Worm (Caenorhabditis elegans) whole organism, young adult: ENCODE results near the gene R07E5.7.

Source experiments
- B0336.3 ChIP-seq: fragments of 200-800 bp; sonication (Bioruptor generic); IDR thresholded peaks from 2 replicates; pipeline ENCODE4 v1.3.6; 2022; ENCODE audit warnings: missing genetic modification characterization, missing compliant biosample characterization
- F33H1.4 ChIP-seq: fragments of 200-800 bp; sonication (Bioruptor generic); IDR thresholded peaks from 2 replicates; pipeline ENCODE4 v1.3.6; 2022; ENCODE audit warnings: missing genetic modification reagents, missing genetic modification characterization, missing compliant biosample characterization
- F39B2.1 ChIP-seq: fragments of 200-800 bp; sonication (Bioruptor generic); IDR thresholded peaks from 2 replicates; pipeline ENCODE4 v1.3.6; 2022; ENCODE audit warnings: missing genetic modification reagents, missing genetic modification characterization, missing compliant biosample characterization
- F49E8.2 ChIP-seq: sonication (generic microtip); optimal IDR thresholded peaks from 3 replicates; lab custom pipeline; 2017; ENCODE audit warnings: missing genetic modification characterization, mild to moderate bottlenecking, missing compliant biosample characterization, antibody characterized with exemption, moderate library complexity; ENCODE audit not compliant: insufficient read depth
- F52B5.7 ChIP-seq: sonication (generic microtip); optimal IDR thresholded peaks from 2 replicates; lab custom pipeline; 2016; ENCODE audit warnings: mild to moderate bottlenecking, missing genetic modification characterization, missing compliant biosample characterization
- F57A8.1 ChIP-seq: fragments of 200-800 bp; sonication (Bioruptor generic); optimal IDR thresholded peaks from 2 replicates; lab custom pipeline; 2018; ENCODE audit warnings: mild to moderate bottlenecking, missing genetic modification characterization, moderate library complexity, missing compliant biosample characterization
- K12H6.12 ChIP-seq: fragments of 200-800 bp; sonication (Bioruptor generic); optimal IDR thresholded peaks from 2 replicates; lab custom pipeline; 2018; ENCODE audit warnings: mild to moderate bottlenecking, missing genetic modification characterization, missing compliant biosample characterization
- Y53F4B.3 ChIP-seq: fragments of 200-800 bp; sonication (Bioruptor generic); IDR thresholded peaks from 2 replicates; pipeline ENCODE4 v1.3.6; 2022; ENCODE audit warnings: missing genetic modification reagents, missing genetic modification characterization, missing compliant biosample characterization
- Y53G8AR.9 ChIP-seq: fragments of 200-800 bp; sonication (Bioruptor generic); conservative IDR thresholded peaks from 2 replicates; pipeline ENCODE4 v1.3.6; 2022; ENCODE audit warnings: missing genetic modification reagents, missing genetic modification characterization, missing compliant biosample characterization
- aptf-2 ChIP-seq: fragments of 200-800 bp; sonication (Bioruptor generic); conservative IDR thresholded peaks from 2 replicates; pipeline ENCODE4 v1.3.6; 2022; ENCODE audit warnings: missing genetic modification reagents, missing genetic modification characterization, missing compliant biosample characterization
- aptf-3 ChIP-seq: fragments of 200-800 bp; sonication (Bioruptor generic); IDR thresholded peaks from 2 replicates; pipeline ENCODE4 v1.3.6; 2022; ENCODE audit warnings: missing genetic modification characterization, missing compliant biosample characterization
- ceh-58 ChIP-seq: fragments of 200-800 bp; sonication (Bioruptor generic); IDR thresholded peaks from 2 replicates; pipeline ENCODE4 v1.3.6; 2022; ENCODE audit warnings: missing genetic modification characterization, missing compliant biosample characterization
- dox-1 ChIP-seq: fragments of 200-800 bp; sonication (Bioruptor generic); IDR thresholded peaks from 2 replicates; pipeline ENCODE4 v1.3.6; 2022; ENCODE audit warnings: missing genetic modification reagents, missing genetic modification characterization, missing compliant biosample characterization
- dpl-1 ChIP-seq: fragments of 150-350 bp; optimal IDR thresholded peaks from 2 replicates; lab custom pipeline; 2014; ENCODE audit warnings: missing biosample characterization, missing genetic modification reagents, missing genetic modification characterization
- lag-1 ChIP-seq: fragments of 200-800 bp; sonication (Bioruptor generic); IDR thresholded peaks from 2 replicates; pipeline ENCODE4 v1.3.6; 2022; ENCODE audit warnings: missing genetic modification reagents, missing genetic modification characterization, missing compliant biosample characterization
- lsl-1 ChIP-seq: fragments of 200-800 bp; sonication (Bioruptor generic); optimal IDR thresholded peaks from 2 replicates; lab custom pipeline; 2018; ENCODE audit warnings: mild to moderate bottlenecking, missing genetic modification characterization, moderate library complexity, missing compliant biosample characterization
- lsy-27 ChIP-seq: sonication (generic microtip); optimal IDR thresholded peaks from 2 replicates; lab custom pipeline; 2017; ENCODE audit warnings: missing genetic modification characterization, mild to moderate bottlenecking, missing compliant biosample characterization, antibody characterized with exemption, missing genotype, borderline replicate concordance; ENCODE audit not compliant: insufficient read depth
- madf-3 ChIP-seq: fragments of 200-800 bp; sonication (Bioruptor generic); IDR thresholded peaks from 2 replicates; pipeline ENCODE4 v1.3.6; 2022; ENCODE audit warnings: missing genetic modification reagents, missing genetic modification characterization, missing compliant biosample characterization
- madf-6 ChIP-seq: fragments of 200-800 bp; sonication (Bioruptor generic); IDR thresholded peaks from 2 replicates; pipeline ENCODE4 v1.3.6; 2022; ENCODE audit warnings: missing genetic modification reagents, missing genetic modification characterization, missing compliant biosample characterization
- mxl-1 ChIP-seq: sonication (generic microtip); optimal IDR thresholded peaks from 2 replicates; lab custom pipeline; 2016; ENCODE audit warnings: missing genetic modification characterization, missing compliant biosample characterization
- nfyb-1 ChIP-seq: fragments of 200-800 bp; sonication (Bioruptor generic); IDR thresholded peaks from 2 replicates; pipeline ENCODE4 v1.3.6; 2022; ENCODE audit warnings: missing genetic modification reagents, missing genetic modification characterization, missing compliant biosample characterization
- nhr-179 ChIP-seq: sonication (generic microtip); optimal IDR thresholded peaks from 2 replicates; lab custom pipeline; 2016; ENCODE audit warnings: mild to moderate bottlenecking, missing genetic modification characterization, missing compliant biosample characterization
- nhr-27 ChIP-seq: fragments of 200-800 bp; sonication (Bioruptor generic); optimal IDR thresholded peaks from 2 replicates; lab custom pipeline; 2018; ENCODE audit warnings: mild to moderate bottlenecking, missing genetic modification characterization, moderate library complexity, missing compliant biosample characterization
- nhr-80 ChIP-seq: sonication (generic microtip); optimal IDR thresholded peaks from 2 replicates; lab custom pipeline; 2016; ENCODE audit warnings: missing genetic modification characterization, missing compliant biosample characterization
- pbrm-1 ChIP-seq: fragments of 200-800 bp; sonication (Bioruptor generic); IDR thresholded peaks from 2 replicates; pipeline ENCODE4 v1.3.6; 2022; ENCODE audit warnings: missing genetic modification reagents, missing genetic modification characterization, missing compliant biosample characterization
- sea-2 ChIP-seq: fragments of 200-800 bp; sonication (Bioruptor generic); IDR thresholded peaks from 2 replicates; pipeline ENCODE4 v1.3.6; 2022; ENCODE audit warnings: missing genetic modification characterization, missing compliant biosample characterization
- snpc-1.1 ChIP-seq: sonication (generic microtip); optimal IDR thresholded peaks from 2 replicates; lab custom pipeline; 2017; ENCODE audit warnings: missing genetic modification characterization, mild to moderate bottlenecking, missing compliant biosample characterization, antibody characterized with exemption, moderate library complexity, missing genotype, missing genetic modification reagents; ENCODE audit not compliant: insufficient read depth
- snpc-3.4 ChIP-seq: sonication (generic microtip); optimal IDR thresholded peaks from 2 replicates; lab custom pipeline; 2017; ENCODE audit warnings: missing genetic modification characterization, mild to moderate bottlenecking, missing compliant biosample characterization, antibody characterized with exemption, moderate library complexity, missing genotype, missing genetic modification reagents
- snpc-4 ChIP-seq, 5 experiments: fragments of 150-350 bp in 1 of 5; sonication (generic microtip) in 4 of 5; optimal IDR thresholded peaks; 2 replicates each; lab custom pipeline; 2014 to 2018; ENCODE audit warnings: missing genetic modification characterization in 5 of 5, missing biosample characterization in 3 of 5, antibody characterized with exemption in 2 of 5, mild to moderate bottlenecking in 2 of 5, missing compliant biosample characterization in 2 of 5, missing genotype in 2 of 5, moderate library complexity in 2 of 5, missing genetic modification reagents in 1 of 5
- somi-1 ChIP-seq: fragments of 200-800 bp; sonication (Bioruptor generic); optimal IDR thresholded peaks from 2 replicates; lab custom pipeline; 2018; ENCODE audit warnings: mild to moderate bottlenecking, missing genetic modification characterization, missing compliant biosample characterization
- tbp1 ChIP-seq: fragments of 200-800 bp; sonication (Bioruptor generic); optimal IDR thresholded peaks from 2 replicates; lab custom pipeline; 2018; ENCODE audit warnings: mild to moderate bottlenecking, missing genetic modification characterization, missing compliant biosample characterization
- tbx-9 ChIP-seq: sonication (generic microtip); optimal IDR thresholded peaks from 2 replicates; lab custom pipeline; 2016; ENCODE audit warnings: borderline replicate concordance, missing genetic modification characterization, inconsistent platforms, missing compliant biosample characterization
- unc-62 ChIP-seq: fragments of 150-350 bp; optimal IDR thresholded peaks from 2 replicates; lab custom pipeline; 2014; ENCODE audit warnings: missing biosample characterization, missing genetic modification reagents, missing genetic modification characterization
- zim-3 ChIP-seq: sonication (generic microtip); optimal IDR thresholded peaks from 2 replicates; lab custom pipeline; 2017; ENCODE audit warnings: mild to moderate bottlenecking, missing genetic modification characterization, moderate library complexity, missing compliant biosample characterization
- ztf-28 ChIP-seq: fragments of 200-800 bp; sonication (Bioruptor generic); IDR thresholded peaks from 2 replicates; pipeline ENCODE4 v1.3.6; 2022; ENCODE audit warnings: missing genetic modification reagents, missing genetic modification characterization, missing compliant biosample characterization

The R07E5.7 gene

ce11 chrIII:4395857-4396256 is 23.1 kb downstream of the R07E5.7 start:
- TF ChIP-seq nfyb-1 (GFP tag; lab: Robert Waterston, UW) (peak; percentile 93), ceh-58 (GFP tag; lab: Robert Waterston, UW) (no peak)

DNA sequence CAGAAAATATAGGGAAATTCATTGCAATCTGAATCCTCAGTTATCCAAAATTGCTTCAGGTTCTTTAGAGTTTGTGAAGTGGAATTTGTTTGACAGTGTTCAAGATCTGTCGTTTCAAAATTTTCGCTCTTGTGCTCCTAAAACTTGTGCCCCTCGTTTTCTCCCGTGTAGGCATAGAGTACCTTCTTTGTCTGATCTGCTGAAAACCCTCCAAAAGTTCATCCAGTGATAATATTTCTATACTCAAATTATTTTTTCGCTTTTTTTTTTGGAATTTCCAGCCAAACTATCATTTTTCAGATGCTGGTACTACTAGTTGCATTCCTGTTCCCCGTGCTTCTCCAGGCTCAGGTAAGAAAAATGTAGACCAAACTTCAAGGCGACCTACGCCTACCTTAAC is 24.5 kb downstream of the R07E5.7 start, which contains the start of gene R07E5.4:
Gene R07E5.4 (plus strand): TSS at position 301 of the 400 bp plus-strand sequence.
- TF ChIP-seq snpc-1.1 (tag; lab: Kevin White, UChicago) (no peak), F33H1.4 (GFP tag; lab: Robert Waterston, UW) (no peak), madf-6 (GFP tag; lab: Robert Waterston, UW) (no peak)

ce11 chrIII:4391938-4392337 is 27.0 kb downstream of the R07E5.7 start:
- no peak for TF ChIP-seq Y53G8AR.9 (GFP tag; lab: Robert Waterston, UW)
- no peak for TF ChIP-seq F49E8.2 (tag; lab: Kevin White, UChicago)
- TF ChIP-seq dox-1, result no peak
- no peak for TF ChIP-seq K12H6.12 (tag; lab: Kevin White, UChicago)
- TF ChIP-seq lsl-1 (GFP tag; lab: Kevin White, UChicago), result no peak
- no peak for TF ChIP-seq F57A8.1
- no peak for TF ChIP-seq nhr-179 (tag; lab: Kevin White, UChicago)
- no peak for TF ChIP-seq snpc-3.4 (tag; lab: Kevin White, UChicago)
- no peak for TF ChIP-seq lag-1 (GFP tag; lab: Robert Waterston, UW)
- no peak for TF ChIP-seq madf-3 (GFP tag; lab: Robert Waterston, UW)
- no peak for TF ChIP-seq sea-2 (GFP tag; lab: Robert Waterston, UW)
- no peak for TF ChIP-seq zim-3
- no peak for TF ChIP-seq ztf-28 (GFP tag; lab: Robert Waterston, UW)
- TF ChIP-seq B0336.3 (GFP tag; lab: Robert Waterston, UW), result no peak
- no peak for TF ChIP-seq nhr-80 (tag; lab: Kevin White, UChicago)
- no peak for TF ChIP-seq aptf-2 (GFP tag; lab: Robert Waterston, UW)
- no peak for TF ChIP-seq dpl-1 (GFP tag; lab: Kevin White, UChicago)
- TF ChIP-seq F39B2.1 (GFP tag; lab: Robert Waterston, UW), result no peak

ce11 chrIII:4391319-4391718 is 27.6 kb downstream of the R07E5.7 start:
- TF ChIP-seq unc-62 (GFP tag; lab: Kevin White, UChicago), result no peak
- TF ChIP-seq ceh-58 (GFP tag; lab: Robert Waterston, UW), result no peak
- no peak for TF ChIP-seq tbx-9 (tag; lab: Kevin White, UChicago)
- no peak for TF ChIP-seq pbrm-1 (GFP tag; lab: Robert Waterston, UW)

- TF ChIP-seq lsy-27 (tag; lab: Kevin White, UChicago), result no peak
- TF ChIP-seq mxl-1 (tag; lab: Kevin White, UChicago), result no peak
- no peak for TF ChIP-seq madf-6 (GFP tag; lab: Robert Waterston, UW)
- TF ChIP-seq F52B5.7, result no peak
- no peak for TF ChIP-seq nhr-27 (tag; lab: Kevin White, UChicago)
- TF ChIP-seq somi-1 (GFP tag; lab: Kevin White, UChicago), result no peak
- TF ChIP-seq tbp1 (GFP tag; lab: Kevin White, UChicago), result no peak
- TF ChIP-seq snpc-3.4 (tag; lab: Kevin White, UChicago), result no peak
- TF ChIP-seq pbrm-1 (GFP tag; lab: Robert Waterston, UW), result no peak
- TF ChIP-seq Y53F4B.3 (GFP tag; lab: Robert Waterston, UW), result no peak
- no peak for TF ChIP-seq snpc-4 (GFP tag; optimal IDR thresholded peaks at IDR 0.05; lab: Kevin White, UChicago)
- TF ChIP-seq snpc-4 (tag; optimal IDR thresholded peaks at IDR 0.05; lab: Kevin White, UChicago), result no peak
- no peak for TF ChIP-seq aptf-3 (GFP tag; lab: Robert Waterston, UW)
Observed at ce11 chrIII:4390421-4390820, 28.5 kb downstream of the R07E5.7 start.
